Worm (Caenorhabditis elegans): ENCODE data around the gene tag-266.

ce11 chrIII:600316-600932, 39.6 kb downstream of the tag-266 start, which contains the start of gene lec-6:
- no peak for TF ChIP-seq flt-1 (GFP tag; IDR thresholded peaks at IDR 0.05)
- no peak for TF ChIP-seq ztf-29 (GFP tag; IDR thresholded peaks at IDR 0.05)
- no peak for TF ChIP-seq ref-1 (GFP tag; conservative IDR thresholded peaks at IDR 0.05)
- TF ChIP-seq ztf-23 (GFP tag; IDR thresholded peaks at IDR 0.05) = no peak
- TF ChIP-seq med-1 (GFP tag; optimal IDR thresholded peaks at IDR 0.05; ENCODE audit: insufficient read depth) = no peak
